Fruit fly (Drosophila melanogaster) whole organism, prepupa: Measurements from ENCODE around the gene CG17109.
A peak's percentile ranks its signal among the peaks of the same experiment; 100 is the strongest.

Experiments used
- Blimp-1 ChIP-seq: fragments of 200-800 bp; sonication (Bioruptor generic); optimal IDR thresholded peaks from 3 replicates; lab custom pipeline; 2017; ENCODE audit warnings: missing biosample characterization, missing genetic modification characterization, mild to moderate bottlenecking, moderate library complexity, missing genetic modification reagents
- CG10669 ChIP-seq: fragments of 200-800 bp; sonication (Bioruptor generic); optimal IDR thresholded peaks from 3 replicates; lab custom pipeline; 2018; ENCODE audit warnings: missing biosample characterization, mild to moderate bottlenecking, missing genetic modification characterization, moderate library complexity
- CG11294 ChIP-seq: fragments of 200-800 bp; sonication (Bioruptor generic); IDR thresholded peaks from 2 replicates; pipeline ENCODE4 v1.3.6; 2022; ENCODE audit warnings: missing biosample characterization, missing genetic modification characterization
- CG11902 ChIP-seq: fragments of 200-800 bp; sonication (Bioruptor generic); optimal IDR thresholded peaks from 3 replicates; lab custom pipeline; 2016; ENCODE audit warnings: missing biosample characterization, missing genetic modification characterization
- CG15336 ChIP-seq: fragments of 200-800 bp; sonication (Bioruptor generic); IDR thresholded peaks from 2 replicates; pipeline ENCODE4 v1.3.6; 2022; ENCODE audit warnings: missing biosample characterization, missing genetic modification characterization
- CG1621 ChIP-seq: fragments of 200-800 bp; sonication (Bioruptor generic); optimal IDR thresholded peaks from 3 replicates; lab custom pipeline; 2018; ENCODE audit warnings: missing biosample characterization, mild to moderate bottlenecking, missing genetic modification characterization
- CG31627 ChIP-seq: fragments of 200-800 bp; sonication (Bioruptor generic); optimal IDR thresholded peaks from 3 replicates; lab custom pipeline; 2016; ENCODE audit warnings: missing biosample characterization, missing genetic modification characterization
- CG32006 ChIP-seq: fragments of 200-800 bp; sonication (Bioruptor generic); optimal IDR thresholded peaks from 3 replicates; lab custom pipeline; 2017; ENCODE audit warnings: missing biosample characterization, mild to moderate bottlenecking, missing genetic modification characterization
- CG34406 ChIP-seq: fragments of 200-800 bp; sonication (Bioruptor generic); optimal IDR thresholded peaks from 3 replicates; lab custom pipeline; 2016; ENCODE audit warnings: missing biosample characterization, missing genetic modification characterization
- CG3919 ChIP-seq: fragments of 200-800 bp; sonication (Bioruptor generic); optimal IDR thresholded peaks from 3 replicates; lab custom pipeline; 2016; ENCODE audit warnings: missing biosample characterization, missing genetic modification characterization
- CG4318 ChIP-seq: fragments of 200-800 bp; sonication (Bioruptor generic); optimal IDR thresholded peaks from 3 replicates; lab custom pipeline; 2017; ENCODE audit warnings: missing biosample characterization, mild to moderate bottlenecking, missing genetic modification characterization
- CG6792 ChIP-seq: fragments of 200-800 bp; sonication (Bioruptor generic); optimal IDR thresholded peaks from 3 replicates; lab custom pipeline; 2016; ENCODE audit warnings: missing biosample characterization, missing genetic modification characterization
- CG6808 ChIP-seq: fragments of 200-800 bp; sonication (Bioruptor generic); optimal IDR thresholded peaks from 3 replicates; lab custom pipeline; 2017; ENCODE audit warnings: missing biosample characterization, missing genetic modification characterization, mild to moderate bottlenecking, moderate library complexity, missing genetic modification reagents
- CG7368 ChIP-seq: fragments of 200-800 bp; sonication (Bioruptor generic); optimal IDR thresholded peaks from 3 replicates; lab custom pipeline; 2016; ENCODE audit warnings: missing biosample characterization, missing genetic modification characterization
- CG8319 ChIP-seq: fragments of 200-800 bp; sonication (Bioruptor generic); optimal IDR thresholded peaks from 3 replicates; lab custom pipeline; 2016; ENCODE audit warnings: missing biosample characterization, missing genetic modification characterization
- CG8632 ChIP-seq: fragments of 200-800 bp; sonication (Bioruptor generic); optimal IDR thresholded peaks from 3 replicates; lab custom pipeline; 2016; ENCODE audit warnings: missing biosample characterization, missing genetic modification characterization
- Eip75B ChIP-seq: fragments of 200-800 bp; sonication (Bioruptor generic); optimal IDR thresholded peaks from 3 replicates; lab custom pipeline; 2016; ENCODE audit warnings: missing biosample characterization, missing genetic modification characterization
- Eip78C ChIP-seq: fragments of 200-800 bp; sonication (Bioruptor generic); peaks from one replicate; lab custom pipeline; 2016; ENCODE audit warnings: missing biosample characterization, missing genetic modification characterization
- Ets21C ChIP-seq: fragments of 200-800 bp; sonication (Bioruptor generic); optimal IDR thresholded peaks from 3 replicates; lab custom pipeline; 2016; ENCODE audit warnings: missing biosample characterization, missing genetic modification characterization
- Ets96B ChIP-seq: fragments of 200-800 bp; optimal IDR thresholded peaks from 2 replicates; lab custom pipeline; 2019; ENCODE audit warnings: missing biosample characterization, mild to moderate bottlenecking, missing genetic modification characterization, moderate library complexity
- Hr38 ChIP-seq: sonication (Bioruptor generic); optimal IDR thresholded peaks from 2 replicates; lab custom pipeline; 2016; ENCODE audit warnings: missing biosample characterization, missing genetic modification characterization
- Hr39 ChIP-seq: fragments of 200-800 bp; sonication (Bioruptor generic); optimal IDR thresholded peaks from 2 replicates; lab custom pipeline; 2016; ENCODE audit warnings: missing biosample characterization, missing genetic modification characterization
- Hr4 ChIP-seq: fragments of 200-800 bp; sonication (Bioruptor generic); optimal IDR thresholded peaks from 3 replicates; lab custom pipeline; 2016; ENCODE audit warnings: missing biosample characterization, missing genetic modification characterization
- Met ChIP-seq: fragments of 200-800 bp; sonication (Bioruptor generic); optimal IDR thresholded peaks from 3 replicates; lab custom pipeline; 2016; ENCODE audit warnings: missing biosample characterization, missing genetic modification characterization
- OdsH ChIP-seq: fragments of 200-800 bp; sonication (Bioruptor generic); optimal IDR thresholded peaks from 3 replicates; lab custom pipeline; 2016; ENCODE audit warnings: missing biosample characterization, missing genetic modification characterization
- Smox ChIP-seq: fragments of 200-800 bp; sonication (Bioruptor generic); optimal IDR thresholded peaks from 3 replicates; lab custom pipeline; 2016; ENCODE audit warnings: missing biosample characterization, missing genetic modification characterization
- Sox102F ChIP-seq: fragments of 200-800 bp; sonication (Bioruptor generic); optimal IDR thresholded peaks from 2 replicates; lab custom pipeline; 2016; ENCODE audit warnings: missing biosample characterization, mild to moderate bottlenecking, missing genetic modification characterization
- Sox14 ChIP-seq: fragments of 200-800 bp; sonication (Bioruptor generic); optimal IDR thresholded peaks from 3 replicates; lab custom pipeline; 2016; ENCODE audit warnings: missing biosample characterization, missing genetic modification characterization
- achi ChIP-seq: fragments of 200-800 bp; sonication (Bioruptor generic); optimal IDR thresholded peaks from 3 replicates; lab custom pipeline; 2016; ENCODE audit warnings: missing biosample characterization, missing genetic modification characterization
- acj6 ChIP-seq: fragments of 200-800 bp; sonication (Bioruptor generic); optimal IDR thresholded peaks from 3 replicates; lab custom pipeline; 2016; ENCODE audit warnings: missing biosample characterization, missing genetic modification characterization
- cyc ChIP-seq: fragments of 200-800 bp; sonication (Bioruptor generic); optimal IDR thresholded peaks from 3 replicates; lab custom pipeline; 2016; ENCODE audit warnings: missing biosample characterization, missing genetic modification characterization
- dac ChIP-seq: fragments of 200-800 bp; sonication (Bioruptor generic); optimal IDR thresholded peaks from 2 replicates; lab custom pipeline; 2017; ENCODE audit warnings: missing biosample characterization, mild to moderate bottlenecking, missing genetic modification characterization
- dsx ChIP-seq: fragments of 200-800 bp; optimal IDR thresholded peaks from 3 replicates; lab custom pipeline; 2019; ENCODE audit warnings: missing biosample characterization, mild to moderate bottlenecking, missing genetic modification characterization, moderate library complexity; ENCODE audit not compliant: poor library complexity, severe bottlenecking
- esn ChIP-seq: fragments of 200-800 bp; sonication (Bioruptor generic); optimal IDR thresholded peaks from 2 replicates; lab custom pipeline; 2016; ENCODE audit warnings: missing biosample characterization, mild to moderate bottlenecking, missing genetic modification characterization, moderate library complexity
- fd59A ChIP-seq: fragments of 200-800 bp; sonication (Bioruptor generic); optimal IDR thresholded peaks from 2 replicates; lab custom pipeline; 2017; ENCODE audit warnings: missing biosample characterization, mild to moderate bottlenecking, missing genetic modification characterization, missing genetic modification reagents
- fd85E ChIP-seq: fragments of 200-800 bp; sonication (Bioruptor generic); optimal IDR thresholded peaks from 3 replicates; lab custom pipeline; 2016; ENCODE audit warnings: missing biosample characterization, missing genetic modification characterization
- lz ChIP-seq: fragments of 200-800 bp; sonication (Bioruptor generic); optimal IDR thresholded peaks from 3 replicates; lab custom pipeline; 2016; ENCODE audit warnings: missing biosample characterization, missing genetic modification characterization
- net ChIP-seq: fragments of 200-800 bp; sonication (Bioruptor generic); optimal IDR thresholded peaks from 3 replicates; lab custom pipeline; 2016; ENCODE audit warnings: missing biosample characterization, missing genetic modification characterization
- pdm3 ChIP-seq: fragments of 200-800 bp; sonication (Bioruptor generic); optimal IDR thresholded peaks from 3 replicates; lab custom pipeline; 2016; ENCODE audit warnings: missing biosample characterization, missing genetic modification characterization
- salr ChIP-seq, 2 experiments: fragments of 200-800 bp; sonication (Bioruptor generic); optimal IDR thresholded peaks; 3 replicates each; lab custom pipeline; 2016 to 2018; ENCODE audit warnings: missing biosample characterization in 2 of 2, missing genetic modification characterization in 2 of 2, mild to moderate bottlenecking in 1 of 2
- ss ChIP-seq, 2 experiments: fragments of 200-800 bp; sonication (Bioruptor generic); optimal IDR thresholded peaks; 2 replicates in 1 of 2; 3 replicates in 1 of 2; lab custom pipeline; 2017 to 2018; ENCODE audit warnings: mild to moderate bottlenecking in 2 of 2, missing biosample characterization in 2 of 2, missing genetic modification characterization in 2 of 2, moderate library complexity in 1 of 2
- svp ChIP-seq: fragments of 200-800 bp; sonication (Bioruptor generic); peaks from one replicate; lab custom pipeline; 2016; ENCODE audit warnings: missing biosample characterization, missing genetic modification characterization
- topi ChIP-seq: fragments of 200-800 bp; sonication (Bioruptor generic); optimal IDR thresholded peaks from 3 replicates; lab custom pipeline; 2016; ENCODE audit warnings: missing biosample characterization, missing genetic modification characterization
- vri ChIP-seq: fragments of 200-800 bp; sonication (Bioruptor generic); optimal IDR thresholded peaks from 3 replicates; lab custom pipeline; 2016; ENCODE audit warnings: missing biosample characterization, mild to moderate bottlenecking, missing genetic modification characterization

The CG17109 gene

dm6 chr3R:23141678-23142338, 46.3 kb downstream of the CG17109 start, which contains the start of gene hh (continued):
- TF ChIP-seq CG34406 (GFP tag; lab: Kevin White, UChicago), result no peak
- TF ChIP-seq svp, result no peak
- TF ChIP-seq Ets21C (GFP tag; lab: Kevin White, UChicago), result no peak
- TF ChIP-seq salr (GFP tag; optimal IDR thresholded peaks at IDR 0.05; lab: Kevin White, UChicago), result no peak
- no peak for TF ChIP-seq CG6808 (GFP tag; lab: Kevin White, UChicago)
- no peak for TF ChIP-seq CG11294 (GFP tag; lab: Robert Waterston, UW)
- no peak for TF ChIP-seq Sox14 (GFP tag; lab: Kevin White, UChicago)
- TF ChIP-seq cyc (GFP tag; lab: Kevin White, UChicago), result no peak
- peak; percentile 57 for TF ChIP-seq Blimp-1 (GFP tag; lab: Kevin White, UChicago)
- no peak for TF ChIP-seq CG32006

- TF ChIP-seq CG8319 (GFP tag; lab: Kevin White, UChicago) (no peak), CG7368 (GFP tag; lab: Kevin White, UChicago) (no peak), Hr39 (GFP tag; lab: Kevin White, UChicago) (no peak), ss (GFP tag; optimal IDR thresholded peaks at IDR 0.05; lab: Kevin White, UChicago) (no peak), pdm3 (GFP tag; lab: Kevin White, UChicago) (no peak), CG4318 (no peak), acj6 (GFP tag; lab: Kevin White, UChicago) (no peak), CG15336 (no peak), CG11294 (GFP tag; lab: Robert Waterston, UW) (no peak), svp (no peak), CG10669 (GFP tag; lab: Kevin White, UChicago) (no peak)
- TF ChIP-seq, all 60 proteins: peak for 0
Measured at dm6 chr3R:23143440-23143839, 48.0 kb downstream of the CG17109 start.

- TF ChIP-seq Met (GFP tag; lab: Kevin White, UChicago) (peak; percentile 46), Sox14 (GFP tag; lab: Kevin White, UChicago) (peak; percentile 19), CG32006 (peak; percentile 38), esn (GFP tag; lab: Kevin White, UChicago) (peak; percentile 46), Eip78C (GFP tag; lab: Kevin White, UChicago) (peak; percentile 11), Hr4 (GFP tag; lab: Kevin White, UChicago) (peak; percentile 21), OdsH (peak; percentile 26), CG11902 (GFP tag; lab: Kevin White, UChicago) (no peak), svp (peak; percentile 42), Hr38 (no peak), CG15336 (peak; percentile 42; the same call in 1 of the 2 replicates), CG31627 (GFP tag; lab: Kevin White, UChicago) (peak; percentile 26), ss (GFP tag; optimal IDR thresholded peaks at IDR 0.05; lab: Kevin White, UChicago) (no peak), fd85E (no peak), net (GFP tag; lab: Kevin White, UChicago) (peak; percentile 3), dsx (GFP tag; lab: Kevin White, UChicago) (peak; percentile 1), CG4318 (no peak), Hr39 (GFP tag; lab: Kevin White, UChicago) (peak; percentile 45), pdm3 (GFP tag; lab: Kevin White, UChicago) (peak; percentile 43), Eip75B (peak; percentile 23), CG10669 (GFP tag; lab: Kevin White, UChicago) (peak; percentile 26), fd59A (no peak), CG1621 (tag; lab: Kevin White, UChicago) (no peak), Ets96B (tag; lab: Kevin White, UChicago) (peak; percentile 15), acj6 (GFP tag; lab: Kevin White, UChicago) (peak; percentile 19), Ets21C (GFP tag; lab: Kevin White, UChicago) (no peak), CG3919 (GFP tag; lab: Kevin White, UChicago) (peak; percentile 20), CG8632 (GFP tag; lab: Kevin White, UChicago) (peak; percentile 22), Sox102F (GFP tag; lab: Kevin White, UChicago) (peak; percentile 41), vri (GFP tag; lab: Kevin White, UChicago) (peak; percentile 5), dac (GFP tag; lab: Kevin White, UChicago) (no peak), CG6792 (no peak), CG34406 (GFP tag; lab: Kevin White, UChicago) (peak; percentile 19), achi (peak; percentile 11), topi (GFP tag; lab: Kevin White, UChicago) (peak; percentile 33), lz (GFP tag; lab: Kevin White, UChicago) (peak; percentile 1), CG6808 (GFP tag; lab: Kevin White, UChicago) (peak; percentile 48), Smox (peak; percentile 30)
Measured at dm6 chr3R:23144654-23145053, 49.2 kb downstream of the CG17109 start.
